Worm (Caenorhabditis elegans) whole organism, L3 larva: Measurements from ENCODE around the gene his-18.

ENCODE experiments used
- ZK546.5 ChIP-seq: sonication (generic microtip); optimal IDR thresholded peaks from 2 replicates; lab custom pipeline; 2017; ENCODE audit warnings: missing biosample characterization, missing genetic modification characterization
- aly-2 ChIP-seq: fragments of 150-350 bp; optimal IDR thresholded peaks from 2 replicates; lab custom pipeline; 2014; ENCODE audit warnings: missing biosample characterization, missing genetic modification characterization
- ama-1 ChIP-seq: fragments of 150-350 bp; optimal IDR thresholded peaks from 2 replicates; lab custom pipeline; 2018
- ceh-82 ChIP-seq: fragments of 150-350 bp; optimal IDR thresholded peaks from 2 replicates; lab custom pipeline; 2014; ENCODE audit warnings: missing biosample characterization, missing genetic modification characterization
- eor-1 ChIP-seq, 2 experiments: fragments of 150-350 bp; optimal IDR thresholded peaks; 2 replicates each; lab custom pipeline; 2014 to 2018; ENCODE audit warnings: missing biosample characterization in 2 of 2, missing genetic modification characterization in 2 of 2
- mdl-1 ChIP-seq: fragments of 150-350 bp; optimal IDR thresholded peaks from 2 replicates; lab custom pipeline; 2014; ENCODE audit warnings: missing biosample characterization, missing genetic modification characterization
- nfya-1 ChIP-seq: sonication (generic microtip); optimal IDR thresholded peaks from 2 replicates; lab custom pipeline; 2017; ENCODE audit warnings: missing genetic modification characterization, mild to moderate bottlenecking, missing compliant biosample characterization, antibody characterized with exemption, moderate library complexity; ENCODE audit not compliant: insufficient read depth
- nhr-11 ChIP-seq: fragments of 150-350 bp; optimal IDR thresholded peaks from 2 replicates; lab custom pipeline; 2014; ENCODE audit warnings: missing biosample characterization, missing genetic modification characterization
- nhr-237 ChIP-seq: fragments of 150-350 bp; optimal IDR thresholded peaks from 2 replicates; lab custom pipeline; 2014; ENCODE audit warnings: missing biosample characterization, missing genetic modification characterization
- nhr-28 ChIP-seq: fragments of 150-350 bp; optimal IDR thresholded peaks from 2 replicates; lab custom pipeline; 2014; ENCODE audit warnings: missing biosample characterization, missing genetic modification characterization
- nhr-77 ChIP-seq: fragments of 150-350 bp; optimal IDR thresholded peaks from 2 replicates; lab custom pipeline; 2014; ENCODE audit warnings: missing biosample characterization, missing genetic modification characterization
- snpc-4 ChIP-seq: fragments of 150-350 bp; optimal IDR thresholded peaks from 2 replicates; lab custom pipeline; 2014; ENCODE audit warnings: missing biosample characterization, missing genetic modification characterization
- ztf-11 ChIP-seq: fragments of 150-350 bp; optimal IDR thresholded peaks from 2 replicates; lab custom pipeline; 2014; ENCODE audit warnings: missing biosample characterization, missing genetic modification characterization

ce11 chrV:8898756-8899155, 728 bp downstream of the his-18 start, which contains the start of gene frpr-13:
- TF ChIP-seq nfya-1 (tag; lab: Kevin White, UChicago) (no peak), nhr-11 (tag; lab: Kevin White, UChicago) (no peak), eor-1 (tag; optimal IDR thresholded peaks at IDR 0.05; lab: Kevin White, UChicago) (no peak), ceh-82 (no peak), nhr-77 (no peak), nhr-28 (tag; lab: Kevin White, UChicago) (no peak), ztf-11 (no peak), ama-1 (lab: Kevin White, UChicago) (no peak), nhr-237 (tag; lab: Kevin White, UChicago) (no peak), aly-2 (tag; lab: Kevin White, UChicago) (no peak), mdl-1 (tag; lab: Kevin White, UChicago) (no peak), ZK546.5 (tag; lab: Kevin White, UChicago) (no peak), snpc-4 (tag; lab: Kevin White, UChicago) (no peak)
